Worm (Caenorhabditis elegans): ENCODE results near the gene B0416.5.

The B0416.5 gene

DNA sequence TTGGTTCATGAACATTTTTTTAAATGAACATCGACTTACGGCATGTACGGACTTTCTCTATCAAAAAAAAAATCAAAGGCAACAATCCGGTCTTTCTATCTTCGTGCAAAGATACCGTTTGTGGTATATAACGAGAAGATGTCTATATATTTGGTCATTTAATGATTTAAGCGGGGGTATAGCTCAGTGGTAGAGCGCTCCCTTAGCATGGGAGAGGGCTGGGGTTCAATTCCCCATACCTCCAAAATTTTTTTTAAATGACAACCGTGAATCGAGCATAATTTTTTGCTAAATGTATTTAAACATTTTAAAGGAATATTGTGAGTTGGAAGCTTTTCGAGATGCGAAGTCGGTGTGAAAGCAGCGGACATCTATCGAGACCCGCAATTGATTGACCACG is 32.0 kb downstream of the B0416.5 start (continued):
- TF ChIP-seq cebp-1 (GFP tag; IDR thresholded peaks at IDR 0.05) (no peak), cebp-1 (tag; optimal IDR thresholded peaks at IDR 0.05) (no peak), B0019.2 (GFP tag; conservative IDR thresholded peaks at IDR 0.05) (no peak), Y56A3A.18 (GFP tag; IDR thresholded peaks at IDR 0.05) (peak; percentile 77), unc-130 (GFP tag; optimal IDR thresholded peaks at IDR 0.05) (no peak), gei-17 (GFP tag; optimal IDR thresholded peaks at IDR 0.05) (no peak), hrde-1 (tag; optimal IDR thresholded peaks at IDR 0.05; ENCODE audit: borderline replicate concordance) (no peak), T26A5.8 (tag; optimal IDR thresholded peaks at IDR 0.05) (no peak), dpff-1 (tag; optimal IDR thresholded peaks at IDR 0.05) (no peak), cebp-2 (GFP tag; IDR thresholded peaks at IDR 0.05) (no peak), ets-4 (GFP tag; optimal IDR thresholded peaks at IDR 0.05) (no peak), efl-1 (GFP tag; optimal IDR thresholded peaks at IDR 0.05) (peak; percentile 3), attf-5 (GFP tag; optimal IDR thresholded peaks at IDR 0.05) (peak; percentile 50), ztf-26 (tag; optimal IDR thresholded peaks at IDR 0.05) (no peak), rcor-1 (GFP tag; IDR thresholded peaks at IDR 0.05) (peak; percentile 20; the same call in 1 of the 2 replicates), atf-7 (tag; optimal IDR thresholded peaks at IDR 0.05) (no peak), lin-40 (tag; optimal IDR thresholded peaks at IDR 0.05) (no peak), hlh-12 (tag; optimal IDR thresholded peaks at IDR 0.05) (no peak), Y67H2A.10 (GFP tag; conservative IDR thresholded peaks at IDR 0.05) (no peak), ama-1 (optimal IDR thresholded peaks at IDR 0.05) (no peak), ama-1 (GFP tag; optimal IDR thresholded peaks at IDR 0.05) (peak; percentile 18 to 84), F10E7.11 (tag; optimal IDR thresholded peaks at IDR 0.05) (no peak), egl-44 (GFP tag; IDR thresholded peaks at IDR 0.05) (peak; percentile 79), egl-18 (GFP tag; IDR thresholded peaks at IDR 0.05) (no peak), ZK185.1 (tag; optimal IDR thresholded peaks at IDR 0.05; ENCODE audit: poor library complexity, severe bottlenecking) (peak; percentile 23), Y79H2A.3 (GFP tag; conservative IDR thresholded peaks at IDR 0.05) (no peak), K11D2.4 (GFP tag; IDR thresholded peaks at IDR 0.05) (no peak), aptf-3 (GFP tag; IDR thresholded peaks at IDR 0.05) (no peak), B0261.1 (tag; optimal IDR thresholded peaks at IDR 0.05) (peak; percentile 76), ceh-79 (tag; optimal IDR thresholded peaks at IDR 0.05) (no peak), fkh-3 (tag; optimal IDR thresholded peaks at IDR 0.05) (no peak), F57C9.4 (tag; optimal IDR thresholded peaks at IDR 0.05) (no peak), ceh-58 (GFP tag; IDR thresholded peaks at IDR 0.05) (no peak), ztf-3 (GFP tag; optimal IDR thresholded peaks at IDR 0.05) (no peak), ztf-18 (tag; optimal IDR thresholded peaks at IDR 0.05) (peak; percentile 61), nhr-90 (tag; optimal IDR thresholded peaks at IDR 0.05) (peak; percentile 84), egrh-3 (GFP tag; IDR thresholded peaks at IDR 0.05) (no peak), let-526 (GFP tag; IDR thresholded peaks at IDR 0.05) (no peak), zim-3 (tag; optimal IDR thresholded peaks at IDR 0.05) (no peak), nhr-27 (tag; optimal IDR thresholded peaks at IDR 0.05) (no peak), hmg-20 (GFP tag; IDR thresholded peaks at IDR 0.05) (0 out of 2 replicates have a peak, but pooled peaks have one; percentile 41), repo-1 (tag; optimal IDR thresholded peaks at IDR 0.05) (no peak), lin-26 (GFP tag; IDR thresholded peaks at IDR 0.05) (peak; percentile 93), F49E8.2 (tag; optimal IDR thresholded peaks at IDR 0.05; ENCODE audit: insufficient read depth) (no peak), ceh-100 (GFP tag; IDR thresholded peaks at IDR 0.05) (peak; percentile 59), K12H6.12 (tag; optimal IDR thresholded peaks at IDR 0.05) (no peak), snpc-1.1 (tag; optimal IDR thresholded peaks at IDR 0.05; ENCODE audit: insufficient read depth) (peak; percentile 44), xnd-1 (tag; optimal IDR thresholded peaks at IDR 0.05) (no peak), lin-54 (GFP tag; optimal IDR thresholded peaks at IDR 0.05) (no peak), snpc-4 (GFP tag; optimal IDR thresholded peaks at IDR 0.05) (peak; percentile 49), snpc-4 (tag; optimal IDR thresholded peaks at IDR 0.05) (no peak)
